Worm (Caenorhabditis elegans) whole organism, L2 larva: ENCODE data around the gene fat-3.
"Not testable (repeated sequence)": the region's sequence is repeated elsewhere in the genome, so short reads cannot be mapped to it uniquely, and the experiment has no call there.

ENCODE experiments used
- F13H6.1 ChIP-seq: sonication (generic microtip); optimal IDR thresholded peaks from 2 replicates; lab custom pipeline; 2016; ENCODE audit warnings: missing genetic modification characterization, missing compliant biosample characterization
- blmp-1 ChIP-seq: sonication (generic microtip); optimal IDR thresholded peaks from 2 replicates; lab custom pipeline; 2017; ENCODE audit warnings: missing genetic modification characterization, mild to moderate bottlenecking, missing compliant biosample characterization, antibody characterized with exemption, moderate library complexity; ENCODE audit not compliant: insufficient read depth
- ceh-16 ChIP-seq: fragments of 150-350 bp; optimal IDR thresholded peaks from 2 replicates; lab custom pipeline; 2014; ENCODE audit warnings: missing biosample characterization, missing genetic modification characterization
- ceh-82 ChIP-seq: fragments of 150-350 bp; optimal IDR thresholded peaks from 2 replicates; lab custom pipeline; 2014; ENCODE audit warnings: missing biosample characterization, missing genetic modification characterization
- crh-2 ChIP-seq: sonication (generic microtip); optimal IDR thresholded peaks from 2 replicates; lab custom pipeline; 2017; ENCODE audit warnings: missing biosample characterization, missing genetic modification characterization
- egl-27 ChIP-seq: sonication (generic microtip); optimal IDR thresholded peaks from 3 replicates; lab custom pipeline; 2017; ENCODE audit warnings: missing biosample characterization, missing genetic modification reagents, missing genetic modification characterization
- elt-3 ChIP-seq: sonication (generic microtip); optimal IDR thresholded peaks from 2 replicates; lab custom pipeline; 2017; ENCODE audit warnings: missing biosample characterization, missing genetic modification characterization
- fos-1 ChIP-seq: fragments of 150-350 bp; optimal IDR thresholded peaks from 2 replicates; lab custom pipeline; 2014; ENCODE audit warnings: missing biosample characterization, missing genetic modification characterization
- gmeb-1 ChIP-seq: fragments of 150-350 bp; optimal IDR thresholded peaks from 2 replicates; lab custom pipeline; 2014; ENCODE audit warnings: missing biosample characterization, missing genetic modification characterization
- lsy-2 ChIP-seq, 2 experiments: fragments of 150-350 bp in 1 of 2; sonication (generic microtip) in 1 of 2; optimal IDR thresholded peaks; 2 replicates each; lab custom pipeline; 2014 to 2017; ENCODE audit warnings: missing biosample characterization in 2 of 2, missing genetic modification characterization in 2 of 2
- mab-5 ChIP-seq: fragments of 150-350 bp; optimal IDR thresholded peaks from 2 replicates; lab custom pipeline; 2014; ENCODE audit warnings: missing biosample characterization, missing genetic modification characterization
- mbf-1 ChIP-seq: sonication (generic microtip); optimal IDR thresholded peaks from 2 replicates; lab custom pipeline; 2017; ENCODE audit warnings: missing biosample characterization, missing genetic modification characterization
- mdl-1 ChIP-seq, 2 experiments: fragments of 150-350 bp in 1 of 2; sonication (generic microtip) in 1 of 2; optimal IDR thresholded peaks; 2 replicates each; lab custom pipeline; 2017; ENCODE audit warnings: missing biosample characterization in 2 of 2, missing genetic modification characterization in 2 of 2
- nhr-12 ChIP-seq: fragments of 150-350 bp; optimal IDR thresholded peaks from 2 replicates; lab custom pipeline; 2014; ENCODE audit warnings: missing biosample characterization, missing genetic modification characterization
- nhr-129 ChIP-seq: fragments of 150-350 bp; optimal IDR thresholded peaks from 2 replicates; lab custom pipeline; 2014; ENCODE audit warnings: missing biosample characterization, missing genetic modification characterization
- nhr-23 ChIP-seq: fragments of 150-350 bp; optimal IDR thresholded peaks from 2 replicates; lab custom pipeline; 2014; ENCODE audit warnings: missing biosample characterization, missing genetic modification reagents, missing genetic modification characterization
- nhr-25 ChIP-seq: fragments of 150-350 bp; sonication (generic microtip); optimal IDR thresholded peaks from 3 replicates; lab custom pipeline; 2014; ENCODE audit warnings: missing biosample characterization, missing genetic modification characterization
- nhr-6 ChIP-seq: fragments of 150-350 bp; optimal IDR thresholded peaks from 2 replicates; lab custom pipeline; 2014; ENCODE audit warnings: missing biosample characterization, missing genetic modification characterization
- nhr-77 ChIP-seq: fragments of 150-350 bp; optimal IDR thresholded peaks from 2 replicates; lab custom pipeline; 2014; ENCODE audit warnings: missing biosample characterization, missing genetic modification characterization
- peb-1 ChIP-seq: fragments of 150-350 bp; optimal IDR thresholded peaks from 2 replicates; lab custom pipeline; 2014; ENCODE audit warnings: missing biosample characterization, missing genetic modification characterization
- skn-1 ChIP-seq: sonication (generic microtip); optimal IDR thresholded peaks from 2 replicates; lab custom pipeline; 2017; ENCODE audit warnings: missing biosample characterization, missing genetic modification characterization
- snpc-4 ChIP-seq: fragments of 150-350 bp; optimal IDR thresholded peaks from 2 replicates; lab custom pipeline; 2014; ENCODE audit warnings: missing biosample characterization, missing genetic modification characterization
- unc-39 ChIP-seq: fragments of 150-350 bp; optimal IDR thresholded peaks from 2 replicates; lab custom pipeline; 2014; ENCODE audit warnings: missing biosample characterization, missing genetic modification characterization
- unc-62 ChIP-seq: fragments of 150-350 bp; optimal IDR thresholded peaks from 2 replicates; lab custom pipeline; 2014; ENCODE audit warnings: missing biosample characterization, missing genetic modification reagents, missing genetic modification characterization
- ztf-11 ChIP-seq: sonication (generic microtip); optimal IDR thresholded peaks from 2 replicates; lab custom pipeline; 2017; ENCODE audit warnings: missing biosample characterization, missing genetic modification characterization

Gene fat-3

ce11 chrIV:9757425-9757740 is 45.4 kb upstream of the fat-3 start, which contains the start of gene nhr-97:
TSS of gene nhr-97 (plus strand) at chrIV:9757641.
- TF ChIP-seq nhr-6 (tag; lab: Kevin White, UChicago) = no peak
- TF ChIP-seq ceh-16 (tag; lab: Kevin White, UChicago) = no peak
- TF ChIP-seq blmp-1 (tag; lab: Kevin White, UChicago) = no peak

- TF ChIP-seq F13H6.1 (tag; lab: Kevin White, UChicago) = peak; percentile 2
- peak; percentile 3 for TF ChIP-seq nhr-129 (tag; lab: Kevin White, UChicago)
- TF ChIP-seq egl-27 (tag; lab: Kevin White, UChicago) = no peak
- peak; percentile 19 for TF ChIP-seq crh-2
- TF ChIP-seq skn-1 (tag; lab: Kevin White, UChicago) = no peak
- no peak for TF ChIP-seq fos-1 (tag; lab: Kevin White, UChicago)
These were observed 41.1 kb upstream of the fat-3 start for ce11 chrIV:9761751-9762150.

ce11 chrIV:9762667-9763173 is 40.1 kb upstream of the fat-3 start:
- TF ChIP-seq mbf-1 (tag; lab: Kevin White, UChicago) (no peak), egl-27 (tag; lab: Kevin White, UChicago) (peak; percentile 1), fos-1 (tag; lab: Kevin White, UChicago) (peak; percentile 85)

- no peak for TF ChIP-seq mbf-1 (tag; lab: Kevin White, UChicago)
- TF ChIP-seq mdl-1 (tag; optimal IDR thresholded peaks at IDR 0.05; lab: Kevin White, UChicago) = no peak
- no peak for TF ChIP-seq unc-39 (tag; lab: Kevin White, UChicago)
- TF ChIP-seq nhr-6 (tag; lab: Kevin White, UChicago) = no peak
- no peak for TF ChIP-seq fos-1 (tag; lab: Kevin White, UChicago)
- no peak for TF ChIP-seq snpc-4 (tag; lab: Kevin White, UChicago)
- TF ChIP-seq lsy-2 (tag; optimal IDR thresholded peaks at IDR 0.05; lab: Kevin White, UChicago) = no peak
- no peak for TF ChIP-seq nhr-129 (tag; lab: Kevin White, UChicago)
- no peak for TF ChIP-seq nhr-23 (tag; lab: Kevin White, UChicago)
- TF ChIP-seq ztf-11 (tag; lab: Kevin White, UChicago) = no peak
- TF ChIP-seq nhr-12 (tag; lab: Kevin White, UChicago) = no peak
- TF ChIP-seq unc-62 (GFP tag; lab: Kevin White, UChicago) = no peak
These were observed 36.6 kb upstream of the fat-3 start, which contains the start of gene ssp-36 for ce11 chrIV:9766250-9766649. TSS of gene ssp-36 (minus strand) at chrIV:9766350.

- TF ChIP-seq peb-1; elt-3; gmeb-1 (tag; lab: Kevin White, UChicago): not testable (repeated sequence)
These were observed 35.8 kb upstream of the fat-3 start, which contains the start of gene msp-79 for ce11 chrIV:9767054-9767453. TSS of gene msp-79 (minus strand) at chrIV:9767154.

ce11 chrIV:9769746-9770145 is 33.1 kb upstream of the fat-3 start, which contains the start of gene msp-78:
TSS of gene msp-78 (plus strand) at chrIV:9770046.
- TF ChIP-seq ztf-11 (tag; lab: Kevin White, UChicago); nhr-12 (tag; lab: Kevin White, UChicago); ceh-82: not testable (repeated sequence)
- TF ChIP-seq, all 48 proteins: peak for 0; not testable (repeated sequence) for 48

- no peak for TF ChIP-seq nhr-25 (tag; lab: Kevin White, UChicago)
- TF ChIP-seq mbf-1 (tag; lab: Kevin White, UChicago) = no peak
- no peak for TF ChIP-seq nhr-77 (tag; lab: Kevin White, UChicago)
- peak; percentile 12 for TF ChIP-seq mab-5 (tag; lab: Kevin White, UChicago)
These were observed 32.0 kb upstream of the fat-3 start for ce11 chrIV:9770798-9771197.

- TF ChIP-seq mdl-1 (tag; optimal IDR thresholded peaks at IDR 0.05; lab: Kevin White, UChicago) = no peak
These were observed 30.6 kb upstream of the fat-3 start, which contains the start of gene cav-1 for ce11 chrIV:9772096-9772720. TSS of gene cav-1 (plus strand) at chrIV:9772510.
